Fruit fly (Drosophila melanogaster) whole organism, wandering third instar larva: ENCODE measurements around the gene Cyp1.

Experiments
- Abd-B ChIP-seq: fragments of >200 bp; optimal IDR thresholded peaks from 2 replicates; lab custom pipeline; 2017; ENCODE audit warnings: missing biosample characterization, missing genetic modification characterization
- Hr78 ChIP-seq: fragments of >200 bp; optimal IDR thresholded peaks from 2 replicates; lab custom pipeline; 2017; ENCODE audit warnings: missing biosample characterization, missing genetic modification characterization
- OdsH ChIP-seq: fragments of 200-800 bp; sonication (Bioruptor generic); optimal IDR thresholded peaks from 2 replicates; lab custom pipeline; 2016; ENCODE audit warnings: missing biosample characterization, mild to moderate bottlenecking, missing genetic modification characterization
- Vsx2 ChIP-seq: fragments of 200-300, 225-300 bp; sonication (Bioruptor generic); optimal IDR thresholded peaks from 2 replicates; lab custom pipeline; 2018; ENCODE audit warnings: missing biosample characterization, missing genetic modification characterization; ENCODE audit not compliant: partially characterized antibody
- ey ChIP-seq: fragments of 200-800 bp; sonication (Bioruptor generic); optimal IDR thresholded peaks from 2 replicates; lab custom pipeline; 2016; ENCODE audit warnings: missing biosample characterization, missing genetic modification characterization
- sv ChIP-seq: fragments of 200-800 bp; sonication (Bioruptor generic); optimal IDR thresholded peaks from 3 replicates; lab custom pipeline; 2016; ENCODE audit warnings: missing biosample characterization, missing genetic modification characterization
- usp ChIP-seq: fragments of >200 bp; optimal IDR thresholded peaks from 2 replicates; lab custom pipeline; 2017; ENCODE audit warnings: missing biosample characterization, missing genetic modification characterization

- TF ChIP-seq Hr78 (GFP tag; lab: Kevin White, UChicago) (no peak), ey (GFP tag; lab: Kevin White, UChicago) (no peak), OdsH (GFP tag; lab: Kevin White, UChicago) (no peak), Abd-B (GFP tag; lab: Kevin White, UChicago) (no peak), Vsx2 (no peak), usp (GFP tag; lab: Kevin White, UChicago) (no peak), sv (no peak)
Measured at dm6 chrX:16325472-16325871, 5.3 kb upstream of the Cyp1 start, which contains the start of gene CalpC.
